Fruit fly (Drosophila melanogaster): ENCODE data around the gene CG15534.

The CG15534 gene

dm6 chr3R:30459066-30459935 is 27.4 kb downstream of the CG15534 start, which contains the start of the genes CG2224 and CDase:
CG2224 (minus strand) TSS chr3R:30459300.
CDase (plus strand) TSS chr3R:30459521.
- TF ChIP-seq OdsH (GFP tag; optimal IDR thresholded peaks at IDR 0.05) (no peak), psq (GFP tag; optimal IDR thresholded peaks at IDR 0.05) (no peak), Myc (optimal IDR thresholded peaks at IDR 0.05) (no peak), CG9705 (GFP tag; optimal IDR thresholded peaks at IDR 0.05) (no peak), Abd-B (GFP tag; optimal IDR thresholded peaks at IDR 0.05) (no peak), dmrt93B (GFP tag; optimal IDR thresholded peaks at IDR 0.05) (no peak), HLH106 (tag; optimal IDR thresholded peaks at IDR 0.05) (no peak), Hnf4 (GFP tag; optimal IDR thresholded peaks at IDR 0.05) (no peak), Vsx2 (GFP tag; optimal IDR thresholded peaks at IDR 0.05; ENCODE audit: partially characterized antibody) (no peak), rgr (GFP tag; optimal IDR thresholded peaks at IDR 0.05) (no peak), GATAd (GFP tag; optimal IDR thresholded peaks at IDR 0.05) (no peak), N (GFP tag; optimal IDR thresholded peaks at IDR 0.05) (no peak), ey (GFP tag; optimal IDR thresholded peaks at IDR 0.05) (no peak), Mio (GFP tag; optimal IDR thresholded peaks at IDR 0.05) (no peak), dsf (GFP tag; optimal IDR thresholded peaks at IDR 0.05; ENCODE audit: borderline replicate concordance) (no peak)

- no peak for TF ChIP-seq rgr (GFP tag; optimal IDR thresholded peaks at IDR 0.05)
- TF ChIP-seq woc (GFP tag; optimal IDR thresholded peaks at IDR 0.05) = no peak
- peak; percentile 79 for TF ChIP-seq Vsx2 (GFP tag; optimal IDR thresholded peaks at IDR 0.05; ENCODE audit: partially characterized antibody)
- TF ChIP-seq Rel (GFP tag; optimal IDR thresholded peaks at IDR 0.05) = no peak
- TF ChIP-seq Rel (tag; optimal IDR thresholded peaks at IDR 0.05) = peak; percentile 30
- TF ChIP-seq dl (GFP tag; optimal IDR thresholded peaks at IDR 0.05; ENCODE audit: insufficient read depth in 1 of 2, partially characterized antibody in 2 of 2) = peak in 1 of 2 experiments; percentile 32
- no peak for TF ChIP-seq dsf (GFP tag; optimal IDR thresholded peaks at IDR 0.05; ENCODE audit: borderline replicate concordance)
- peak; percentile 57 for TF ChIP-seq Dif (GFP tag; optimal IDR thresholded peaks at IDR 0.05; ENCODE audit: partially characterized antibody)
- no peak for TF ChIP-seq N (GFP tag; optimal IDR thresholded peaks at IDR 0.05)
Measured at dm6 chr3R:30460187-30460586, 28.3 kb downstream of the CG15534 start.

- TF ChIP-seq woc (GFP tag; optimal IDR thresholded peaks at IDR 0.05) (peak; percentile 36), N (GFP tag; optimal IDR thresholded peaks at IDR 0.05) (no peak), rgr (GFP tag; optimal IDR thresholded peaks at IDR 0.05) (peak; percentile 29), CG9705 (GFP tag; optimal IDR thresholded peaks at IDR 0.05) (no peak), Sp1 (GFP tag; optimal IDR thresholded peaks at IDR 0.05) (peak; percentile 46), fru (GFP tag; optimal IDR thresholded peaks at IDR 0.05) (peak; percentile 7), HLH106 (tag; optimal IDR thresholded peaks at IDR 0.05) (peak; percentile 12), dl (GFP tag; optimal IDR thresholded peaks at IDR 0.05; ENCODE audit: insufficient read depth in 1 of 2, partially characterized antibody in 2 of 2) (no peak), Hnf4 (GFP tag; optimal IDR thresholded peaks at IDR 0.05) (no peak), lola (GFP tag; optimal IDR thresholded peaks at IDR 0.05) (no peak), br (GFP tag; optimal IDR thresholded peaks at IDR 0.05) (peak; percentile 2), foxo (GFP tag; optimal IDR thresholded peaks at IDR 0.05) (peak in 1 of 2 experiments; percentile 42), h (GFP tag; optimal IDR thresholded peaks at IDR 0.05) (peak; percentile 56), jim (GFP tag; optimal IDR thresholded peaks at IDR 0.05) (no peak), ey (GFP tag; optimal IDR thresholded peaks at IDR 0.05) (peak; percentile 13), Vsx2 (GFP tag; optimal IDR thresholded peaks at IDR 0.05; ENCODE audit: partially characterized antibody) (no peak)
Measured at dm6 chr3R:30461608-30462243, 29.9 kb downstream of the CG15534 start.

dm6 chr3R:30464244-30464643 is 32.4 kb downstream of the CG15534 start:
- TF ChIP-seq Myc (optimal IDR thresholded peaks at IDR 0.05) = peak; percentile 31
- no peak for TF ChIP-seq Hr83 (GFP tag; optimal IDR thresholded peaks at IDR 0.05; ENCODE audit: poor library complexity, severe bottlenecking)

Measured in whole organism, wandering third instar larva.